Worm (Caenorhabditis elegans) whole organism, dauer: ENCODE data around the gene Y57G11C.14.
"Not testable (repeated sequence)": the region's sequence is repeated elsewhere in the genome, so short reads cannot be mapped to it uniquely, and the experiment has no call there.

Experiments used
- unc-62 ChIP-seq: sonication (generic microtip); optimal IDR thresholded peaks from 2 replicates; lab custom pipeline; 2017; ENCODE audit warnings: missing biosample characterization, missing genetic modification reagents, missing genetic modification characterization

The Y57G11C.14 gene

ce11 chrIV:14799186-14799585 is at the start of gene Y57G11C.14:
Y57G11C.14 (plus strand) TSS chrIV:14799311.
- TF ChIP-seq unc-62, result no peak

- TF ChIP-seq unc-62, result no peak
Observed at ce11 chrIV:14754912-14755311, 44.2 kb upstream of the Y57G11C.14 start, which contains the start of gene Y57G11C.499. Y57G11C.499 (minus strand) TSS chrIV:14754934.

ce11 chrIV:14757786-14758185 is 41.3 kb upstream of the Y57G11C.14 start:
- TF ChIP-seq unc-62, result no peak

- TF ChIP-seq unc-62, result no peak
Observed at ce11 chrIV:14759662-14760061, 39.4 kb upstream of the Y57G11C.14 start.

- no peak for TF ChIP-seq unc-62
Observed at ce11 chrIV:14760845-14761244, 38.3 kb upstream of the Y57G11C.14 start, which contains the start of gene ptp-5.2. ptp-5.2 (minus strand) TSS chrIV:14760945.

ce11 chrIV:14763938-14764718 is 35.0 kb upstream of the Y57G11C.14 start:
- no peak for TF ChIP-seq unc-62

ce11 chrIV:14764719-14765173 is 34.4 kb upstream of the Y57G11C.14 start:
- no peak for TF ChIP-seq unc-62

- no peak for TF ChIP-seq unc-62
Observed at ce11 chrIV:14765336-14765735, 33.8 kb upstream of the Y57G11C.14 start, which contains the start of gene Y57G11C.5. Y57G11C.5 (minus strand) TSS chrIV:14765436.

ce11 chrIV:14766382-14766781 is 32.7 kb upstream of the Y57G11C.14 start, which contains the start of gene vti-1:
vti-1 (minus strand) TSS chrIV:14766665.
- no peak for TF ChIP-seq unc-62

ce11 chrIV:14767693-14768251 is 31.3 kb upstream of the Y57G11C.14 start, which contains the start of the genes mrps-7 and Y57G11C.3:
mrps-7 (minus strand) TSS chrIV:14767730.
Y57G11C.3 (plus strand) TSS chrIV:14768201.
- TF ChIP-seq unc-62, result no peak

- no peak for TF ChIP-seq unc-62
Observed at ce11 chrIV:14769218-14769835, 29.8 kb upstream of the Y57G11C.14 start, which contains the start of gene Y57G11C.43. Y57G11C.43 (plus strand) TSS chrIV:14769441.

ce11 chrIV:14770663-14771062 is 28.4 kb upstream of the Y57G11C.14 start:
- TF ChIP-seq unc-62, result no peak

- no peak for TF ChIP-seq unc-62
Observed at ce11 chrIV:14771325-14771724, 27.8 kb upstream of the Y57G11C.14 start, which contains the start of gene degl-1. degl-1 (minus strand) TSS chrIV:14771425.

- no peak for TF ChIP-seq unc-62
Observed at ce11 chrIV:14773280-14774071, 25.6 kb upstream of the Y57G11C.14 start, which contains the start of gene Y57G11C.36. Y57G11C.36 (minus strand) TSS chrIV:14773781.

ce11 chrIV:14774454-14774853 is 24.7 kb upstream of the Y57G11C.14 start, which contains the start of gene Y57G11C.51:
Y57G11C.51 (minus strand) TSS chrIV:14774554.
- not testable (repeated sequence) for TF ChIP-seq unc-62

ce11 chrIV:14781537-14781936 is 17.6 kb upstream of the Y57G11C.14 start, which contains the start of gene Y57G11C.8:
Y57G11C.8 (plus strand) TSS chrIV:14781837.
- no peak for TF ChIP-seq unc-62
